Worm (Caenorhabditis elegans): Measurements from ENCODE around the gene C48B4.3.

C48B4.3 gene

DNA sequence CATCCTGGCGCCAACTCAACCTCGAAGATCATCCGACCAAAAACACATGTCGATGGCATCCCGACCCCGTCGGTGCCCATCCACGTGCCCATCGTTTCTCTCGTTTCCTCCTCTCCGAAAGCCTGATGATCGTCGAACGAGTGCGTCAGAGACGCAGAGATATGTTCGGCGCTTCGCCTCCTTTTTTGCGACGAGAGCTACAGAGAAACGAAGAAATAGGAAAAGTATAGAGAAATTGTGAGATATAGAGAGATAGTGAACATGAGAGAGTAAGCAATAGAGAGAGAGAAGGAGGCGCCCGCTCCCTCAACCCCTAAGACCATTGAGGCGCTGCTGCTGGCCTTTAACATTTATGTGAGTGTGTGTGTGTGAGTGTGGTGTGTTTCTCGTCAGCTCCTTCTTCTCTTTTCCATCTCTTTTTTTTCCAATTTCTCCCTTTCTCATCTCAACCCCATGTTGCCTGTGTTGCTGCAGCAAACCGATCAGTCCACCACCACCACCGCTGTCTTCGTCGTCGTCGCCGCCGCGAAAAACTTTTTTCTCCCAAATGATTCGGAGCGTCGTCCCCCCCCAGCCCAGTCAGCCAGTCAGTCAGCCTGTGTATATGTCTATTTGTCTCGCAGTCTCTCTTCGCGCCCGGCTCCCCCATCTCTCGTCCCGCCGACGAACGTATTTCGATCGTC, 37.0 kb upstream of the C48B4.3 start, which contains the start of gene hlh-11 (continued):
- peak; percentile 35 for TF ChIP-seq zfp-2 (tag; optimal IDR thresholded peaks at IDR 0.05)
- TF ChIP-seq snpc-1.2 (GFP tag; IDR thresholded peaks at IDR 0.05): 0 out of 2 replicates have a peak, but pooled peaks have one; percentile 13
- TF ChIP-seq T26A8.4 (GFP tag; IDR thresholded peaks at IDR 0.05): peak; percentile 79
- no peak for TF ChIP-seq ama-1 (optimal IDR thresholded peaks at IDR 0.05)
- TF ChIP-seq aly-2 (tag; optimal IDR thresholded peaks at IDR 0.05): no peak
- TF ChIP-seq nhr-76 (tag; optimal IDR thresholded peaks at IDR 0.05): peak; percentile 10
- TF ChIP-seq ztf-7 (tag; optimal IDR thresholded peaks at IDR 0.05): no peak
- no peak for TF ChIP-seq saeg-2 (GFP tag; IDR thresholded peaks at IDR 0.05)
- peak; percentile 91 for TF ChIP-seq nhr-10 (tag; optimal IDR thresholded peaks at IDR 0.05)
- peak; percentile 65 for TF ChIP-seq dmd-6 (GFP tag; IDR thresholded peaks at IDR 0.05)
- no peak for TF ChIP-seq unc-130 (GFP tag; optimal IDR thresholded peaks at IDR 0.05)
- peak; percentile 64 for TF ChIP-seq nhr-237 (tag; optimal IDR thresholded peaks at IDR 0.05)
- peak; percentile 54 to 75 for TF ChIP-seq hif-1 (tag; optimal IDR thresholded peaks at IDR 0.05)
- peak in 1 of 2 experiments; percentile 82 for TF ChIP-seq unc-62 (GFP tag; optimal IDR thresholded peaks at IDR 0.05 in 1 of 2)
- peak; percentile 43 for TF ChIP-seq unc-62 (tag; optimal IDR thresholded peaks at IDR 0.05)
- TF ChIP-seq nhr-11 (tag; optimal IDR thresholded peaks at IDR 0.05): peak; percentile 85
- TF ChIP-seq F49E8.2 (tag; optimal IDR thresholded peaks at IDR 0.05; ENCODE audit: borderline replicate concordance): no peak
- peak; percentile 93 for TF ChIP-seq set-16 (GFP tag; IDR thresholded peaks at IDR 0.05)
- TF ChIP-seq ceh-44 (GFP tag; IDR thresholded peaks at IDR 0.05): no peak
- TF ChIP-seq fkh-10 (GFP tag; optimal IDR thresholded peaks at IDR 0.05): peak; percentile 89
- TF ChIP-seq rbr-2 (tag; optimal IDR thresholded peaks at IDR 0.05): peak; percentile 96
- TF ChIP-seq daf-12 (tag; optimal IDR thresholded peaks at IDR 0.05): no peak
- peak; percentile 13 for TF ChIP-seq skn-1 (tag; optimal IDR thresholded peaks at IDR 0.05)
- TF ChIP-seq F26F4.8 (GFP tag; conservative IDR thresholded peaks at IDR 0.05): no peak
- TF ChIP-seq lin-38 (GFP tag; IDR thresholded peaks at IDR 0.05): peak; percentile 77
- TF ChIP-seq pha-4 (GFP tag; IDR thresholded peaks at IDR 0.05): peak; percentile 91
- TF ChIP-seq pha-4 (tag; optimal IDR thresholded peaks at IDR 0.05): peak; percentile 30
- peak; percentile 97 for TF ChIP-seq mxl-3 (GFP tag; optimal IDR thresholded peaks at IDR 0.05)
- peak; percentile 98 for TF ChIP-seq hlh-30 (tag; optimal IDR thresholded peaks at IDR 0.05; ENCODE audit: insufficient read depth)
- TF ChIP-seq snpc-4 (tag; optimal IDR thresholded peaks at IDR 0.05): no peak
- TF ChIP-seq nhr-42 (GFP tag; IDR thresholded peaks at IDR 0.05): 0 out of 2 replicates have a peak, but pooled peaks have one; percentile 42
- no peak for TF ChIP-seq tag-97 (GFP tag; IDR thresholded peaks at IDR 0.05)
- peak; percentile 97 for TF ChIP-seq mep-1 (tag; optimal IDR thresholded peaks at IDR 0.05)
- no peak for TF ChIP-seq ceh-32 (tag; optimal IDR thresholded peaks at IDR 0.05; ENCODE audit: poor library complexity)
- peak; percentile 66 for TF ChIP-seq nhr-77 (tag; optimal IDR thresholded peaks at IDR 0.05)
- TF ChIP-seq Y75B8A.6 (GFP tag; IDR thresholded peaks at IDR 0.05): 0 out of 2 replicates have a peak, but pooled peaks have one; percentile 34
- TF ChIP-seq attf-4 (tag; optimal IDR thresholded peaks at IDR 0.05): no peak
- no peak for TF ChIP-seq F44E2.7 (GFP tag; IDR thresholded peaks at IDR 0.05)
- no peak for TF ChIP-seq sdz-12 (GFP tag; optimal IDR thresholded peaks at IDR 0.05)
- TF ChIP-seq daf-19 (GFP tag; conservative IDR thresholded peaks at IDR 0.05): no peak
- TF ChIP-seq lin-15B (tag; optimal IDR thresholded peaks at IDR 0.05): no peak
- TF ChIP-seq mdt-29 (GFP tag; IDR thresholded peaks at IDR 0.05): peak; percentile 45; the same call in 1 of the 2 replicates
- TF ChIP-seq dmd-9 (GFP tag; IDR thresholded peaks at IDR 0.05): no peak
- TF ChIP-seq mes-2 (tag; optimal IDR thresholded peaks at IDR 0.05; ENCODE audit: poor library complexity, severe bottlenecking): peak; percentile 53
- TF ChIP-seq dve-1 (tag; optimal IDR thresholded peaks at IDR 0.05; ENCODE audit: insufficient read depth): peak; percentile 95
- 0 out of 2 replicates have a peak, but pooled peaks have one; percentile 43 for TF ChIP-seq vab-7 (GFP tag; IDR thresholded peaks at IDR 0.05)
- TF ChIP-seq arid-1 (GFP tag; conservative IDR thresholded peaks at IDR 0.05): peak; percentile 17; the same call in 1 of the 2 replicates
- peak; percentile 85 for TF ChIP-seq nhr-6 (tag; optimal IDR thresholded peaks at IDR 0.05)
- no peak for TF ChIP-seq daf-8 (GFP tag; IDR thresholded peaks at IDR 0.05)
- TF ChIP-seq nhr-25 (tag; optimal IDR thresholded peaks at IDR 0.05; ENCODE audit: borderline replicate concordance, insufficient read depth): peak; percentile 86

All from whole organism, L4 larva.